Worm (Caenorhabditis elegans) whole organism, L4 larva: ENCODE results near the gene K08D8.11.

Experiments
- D1046.2 ChIP-seq: fragments of 200-800 bp; sonication (Bioruptor generic); IDR thresholded peaks from 2 replicates; pipeline ENCODE4 v1.3.6; 2022; ENCODE audit warnings: missing genetic modification characterization, missing compliant biosample characterization
- F26F4.8 ChIP-seq: fragments of 200-800 bp; sonication (Bioruptor generic); conservative IDR thresholded peaks from 2 replicates; pipeline ENCODE4 v1.3.6; 2022; ENCODE audit warnings: missing genetic modification characterization, missing compliant biosample characterization
- Y105C5A.15 ChIP-seq: fragments of 200-800 bp; sonication (Bioruptor generic); IDR thresholded peaks from 2 replicates; pipeline ENCODE4 v1.3.6; 2022; ENCODE audit warnings: missing genetic modification characterization, missing compliant biosample characterization
- aha-1 ChIP-seq: fragments of 150-350 bp; peaks from one replicate; lab custom pipeline; 2014; ENCODE audit warnings: missing biosample characterization, missing genetic modification characterization
- ama-1 ChIP-seq: fragments of 150-350 bp; optimal IDR thresholded peaks from 2 replicates; lab custom pipeline; 2014; ENCODE audit warnings: inconsistent platforms, mixed read lengths
- arid-1 ChIP-seq: fragments of 200-800 bp; sonication (Bioruptor generic); conservative IDR thresholded peaks from 2 replicates; pipeline ENCODE4 v1.3.6; 2022; ENCODE audit warnings: missing genetic modification reagents, missing genetic modification characterization, missing compliant biosample characterization
- ceh-20 ChIP-seq: fragments of 200-800 bp; sonication (Bioruptor generic); IDR thresholded peaks from 2 replicates; pipeline ENCODE4 v1.3.6; 2022; ENCODE audit warnings: missing genetic modification reagents, missing genetic modification characterization, missing compliant biosample characterization
- ceh-28 ChIP-seq: fragments of 150-350 bp; optimal IDR thresholded peaks from 2 replicates; lab custom pipeline; 2014; ENCODE audit warnings: missing biosample characterization, missing genetic modification reagents, missing genetic modification characterization
- ceh-62 ChIP-seq: sonication (generic microtip); optimal IDR thresholded peaks from 2 replicates; lab custom pipeline; 2017; ENCODE audit warnings: missing biosample characterization, missing genetic modification characterization
- daf-16 ChIP-seq, 3 experiments: sonication (generic microtip); optimal IDR thresholded peaks; 2 replicates each; lab custom pipeline; 2016 to 2017; ENCODE audit warnings: missing genetic modification characterization in 3 of 3, missing genetic modification reagents in 3 of 3, mild to moderate bottlenecking in 2 of 3, missing compliant biosample characterization in 2 of 3, missing biosample characterization in 1 of 3, moderate library complexity in 1 of 3
- daf-19 ChIP-seq: fragments of 200-800 bp; sonication (Bioruptor generic); conservative IDR thresholded peaks from 2 replicates; pipeline ENCODE4 v1.3.6; 2022; ENCODE audit warnings: missing genetic modification characterization, missing compliant biosample characterization
- dmd-8 ChIP-seq: fragments of 200-800 bp; sonication (Bioruptor generic); IDR thresholded peaks from 2 replicates; pipeline ENCODE4 v1.3.6; 2022; ENCODE audit warnings: missing genetic modification characterization, missing compliant biosample characterization
- dpl-1 ChIP-seq: fragments of 150-350 bp; optimal IDR thresholded peaks from 2 replicates; lab custom pipeline; 2014; ENCODE audit warnings: missing biosample characterization, missing genetic modification reagents, missing genetic modification characterization
- duxl-1 ChIP-seq: sonication (generic microtip); optimal IDR thresholded peaks from 2 replicates; lab custom pipeline; 2016; ENCODE audit warnings: mild to moderate bottlenecking, missing genetic modification characterization, moderate library complexity, missing compliant biosample characterization; ENCODE audit not compliant: poor library complexity
- fkh-10 ChIP-seq: fragments of 150-350 bp; optimal IDR thresholded peaks from 2 replicates; lab custom pipeline; 2014; ENCODE audit warnings: missing biosample characterization, missing genetic modification reagents, missing genetic modification characterization
- fos-1 ChIP-seq: fragments of 150-350 bp; optimal IDR thresholded peaks from 2 replicates; lab custom pipeline; 2014; ENCODE audit warnings: missing biosample characterization, missing genetic modification characterization
- hif-1 ChIP-seq, 2 experiments: sonication (generic microtip); optimal IDR thresholded peaks; 2 replicates each; lab custom pipeline; 2016 to 2017; ENCODE audit warnings: missing compliant biosample characterization in 2 of 2, missing genetic modification characterization in 2 of 2, missing genetic modification reagents in 2 of 2, missing genotype in 2 of 2, mild to moderate bottlenecking in 1 of 2
- hlh-11 ChIP-seq: fragments of 200-800 bp; sonication (Bioruptor generic); optimal IDR thresholded peaks from 2 replicates; lab custom pipeline; 2018; ENCODE audit warnings: mild to moderate bottlenecking, missing genetic modification characterization, missing compliant biosample characterization
- hmg-1.1 ChIP-seq: fragments of 200-800 bp; sonication (Bioruptor generic); IDR thresholded peaks from 2 replicates; pipeline ENCODE4 v1.3.6; 2022; ENCODE audit warnings: missing genetic modification reagents, missing genetic modification characterization, missing compliant biosample characterization
- lin-13 ChIP-seq: fragments of 150-350 bp; optimal IDR thresholded peaks from 2 replicates; lab custom pipeline; 2014; ENCODE audit warnings: missing biosample characterization, missing genetic modification reagents, missing genetic modification characterization
- lsy-2 ChIP-seq, 2 experiments: fragments of 150-350 bp in 1 of 2; sonication (generic microtip) in 1 of 2; optimal IDR thresholded peaks; 2 replicates each; lab custom pipeline; 2014 to 2017; ENCODE audit warnings: missing biosample characterization in 2 of 2, missing genetic modification characterization in 2 of 2
- mdl-1 ChIP-seq, 2 experiments: fragments of 150-350 bp in 1 of 2; sonication (generic microtip) in 1 of 2; optimal IDR thresholded peaks; 2 replicates each; lab custom pipeline; 2014 to 2017; ENCODE audit warnings: missing biosample characterization in 2 of 2, missing genetic modification characterization in 2 of 2
- mes-2 ChIP-seq: sonication (generic microtip); optimal IDR thresholded peaks from 2 replicates; lab custom pipeline; 2016; ENCODE audit warnings: missing genotype, mild to moderate bottlenecking, missing genetic modification characterization, missing compliant biosample characterization; ENCODE audit not compliant: poor library complexity, severe bottlenecking
- nhr-111 ChIP-seq: fragments of 200-800 bp; sonication (Bioruptor generic); optimal IDR thresholded peaks from 2 replicates; lab custom pipeline; 2018; ENCODE audit warnings: mild to moderate bottlenecking, missing genetic modification characterization, missing compliant biosample characterization
- nhr-28 ChIP-seq: fragments of 150-350 bp; optimal IDR thresholded peaks from 2 replicates; lab custom pipeline; 2014; ENCODE audit warnings: missing biosample characterization, missing genetic modification characterization
- nhr-41 ChIP-seq: fragments of 200-800 bp; sonication (Bioruptor generic); IDR thresholded peaks from 2 replicates; pipeline ENCODE4 v1.3.6; 2022; ENCODE audit warnings: missing genetic modification reagents, missing genetic modification characterization, missing compliant biosample characterization
- pha-4 ChIP-seq, 2 experiments: fragments of 150-350 bp in 1 of 2; fragments of 200-800 bp in 1 of 2; sonication (Bioruptor generic) in 1 of 2; IDR thresholded peaks in 1 of 2; optimal IDR thresholded peaks in 1 of 2; 2 replicates each; pipeline versions ENCODE4 v1.3.6 to Lab custom; 2014 to 2022; ENCODE audit warnings: missing genetic modification characterization in 2 of 2, missing genetic modification reagents in 2 of 2, missing biosample characterization in 1 of 2, missing compliant biosample characterization in 1 of 2
- saeg-2 ChIP-seq: fragments of 200-800 bp; sonication (Bioruptor generic); IDR thresholded peaks from 2 replicates; pipeline ENCODE4 v1.3.6; 2022; ENCODE audit warnings: missing genetic modification reagents, missing genetic modification characterization, missing compliant biosample characterization
- skn-1 ChIP-seq: fragments of 150-350 bp; optimal IDR thresholded peaks from 2 replicates; lab custom pipeline; 2014; ENCODE audit warnings: missing biosample characterization, missing genetic modification characterization
- snpc-4 ChIP-seq: fragments of 150-350 bp; optimal IDR thresholded peaks from 2 replicates; lab custom pipeline; 2014; ENCODE audit warnings: missing biosample characterization, missing genetic modification characterization
- spr-1 ChIP-seq: sonication (generic microtip); optimal IDR thresholded peaks from 2 replicates; lab custom pipeline; 2016; ENCODE audit warnings: mild to moderate bottlenecking, missing genetic modification characterization, missing compliant biosample characterization
- tag-97 ChIP-seq: fragments of 200-800 bp; sonication (Bioruptor generic); IDR thresholded peaks from 2 replicates; pipeline ENCODE4 v1.3.6; 2022; ENCODE audit warnings: missing genetic modification characterization, missing compliant biosample characterization
- tra-1 ChIP-seq: fragments of 200-800 bp; sonication (Bioruptor generic); IDR thresholded peaks from 2 replicates; pipeline ENCODE4 v1.3.6; 2022; ENCODE audit warnings: missing genetic modification reagents, missing genetic modification characterization, missing compliant biosample characterization
- zag-1 ChIP-seq: fragments of 150-350 bp; optimal IDR thresholded peaks from 2 replicates; lab custom pipeline; 2014; ENCODE audit warnings: missing biosample characterization, missing genetic modification characterization
- zfp-2 ChIP-seq: sonication (generic microtip); optimal IDR thresholded peaks from 2 replicates; lab custom pipeline; 2016; ENCODE audit warnings: mild to moderate bottlenecking, missing genetic modification characterization, missing compliant biosample characterization

Gene K08D8.11

ce11 chrIV:12921027-12921426, 25.9 kb downstream of the K08D8.11 start, which contains the start of gene C32H11.4 (continued):
- no peak for TF ChIP-seq dmd-8 (GFP tag; lab: Robert Waterston, UW)
- no peak for TF ChIP-seq zag-1 (tag; lab: Kevin White, UChicago)
- no peak for TF ChIP-seq hif-1 (tag; optimal IDR thresholded peaks at IDR 0.05; lab: Kevin White, UChicago)
- TF ChIP-seq skn-1 (tag; lab: Kevin White, UChicago) = no peak
- TF ChIP-seq lin-13 = no peak
- TF ChIP-seq aha-1 (tag; lab: Kevin White, UChicago) = no peak
- TF ChIP-seq hlh-11 (tag; lab: Kevin White, UChicago) = peak; percentile 46
- no peak for TF ChIP-seq saeg-2 (GFP tag; lab: Robert Waterston, UW)
- TF ChIP-seq snpc-4 (tag; lab: Kevin White, UChicago) = no peak
- no peak for TF ChIP-seq daf-16 (GFP tag; optimal IDR thresholded peaks at IDR 0.05; lab: Kevin White, UChicago)
- peak; percentile 64 for TF ChIP-seq daf-16 (tag; optimal IDR thresholded peaks at IDR 0.05; lab: Kevin White, UChicago)
- TF ChIP-seq ama-1 = no peak
- no peak for TF ChIP-seq ceh-62 (tag; lab: Kevin White, UChicago)
- no peak for TF ChIP-seq daf-19 (GFP tag; lab: Robert Waterston, UW)
- no peak for TF ChIP-seq fos-1 (tag; lab: Kevin White, UChicago)
- peak; percentile 8 for TF ChIP-seq nhr-28 (tag; lab: Kevin White, UChicago)
- TF ChIP-seq hmg-1.1 (GFP tag; lab: Robert Waterston, UW) = no peak
- TF ChIP-seq zfp-2 (tag; lab: Kevin White, UChicago) = no peak
- no peak for TF ChIP-seq spr-1
- TF ChIP-seq nhr-111 (GFP tag; lab: Kevin White, UChicago) = no peak

ce11 chrIV:12924332-12924731, 29.2 kb downstream of the K08D8.11 start, which contains the start of gene srlf-4:
TSS of gene srlf-4 (minus strand) at chrIV:12924432.
- TF ChIP-seq arid-1 (GFP tag; lab: Robert Waterston, UW) (no peak), snpc-4 (tag; lab: Kevin White, UChicago) (no peak), D1046.2 (GFP tag; lab: Robert Waterston, UW) (no peak), mdl-1 (tag; optimal IDR thresholded peaks at IDR 0.05; lab: Kevin White, UChicago) (no peak), ceh-28 (no peak)

- TF ChIP-seq mdl-1 (tag; optimal IDR thresholded peaks at IDR 0.05; lab: Kevin White, UChicago) = no peak
- TF ChIP-seq tag-97 (GFP tag; lab: Robert Waterston, UW) = no peak
- no peak for TF ChIP-seq ceh-20 (GFP tag; lab: Robert Waterston, UW)
- no peak for TF ChIP-seq lsy-2 (tag; optimal IDR thresholded peaks at IDR 0.05; lab: Kevin White, UChicago)
- TF ChIP-seq ceh-62 (tag; lab: Kevin White, UChicago) = no peak
- TF ChIP-seq ceh-28 = no peak
- TF ChIP-seq duxl-1 (tag; lab: Kevin White, UChicago) = no peak
- TF ChIP-seq pha-4 (GFP tag; IDR thresholded peaks at IDR 0.05; lab: Robert Waterston, UW) = no peak
- TF ChIP-seq pha-4 (tag; optimal IDR thresholded peaks at IDR 0.05; lab: Kevin White, UChicago) = no peak
- no peak for TF ChIP-seq F26F4.8 (GFP tag; lab: Robert Waterston, UW)
- TF ChIP-seq nhr-41 (GFP tag; lab: Robert Waterston, UW) = no peak
- TF ChIP-seq fkh-10 (GFP tag; lab: Kevin White, UChicago) = no peak
- no peak for TF ChIP-seq mes-2
- no peak for TF ChIP-seq Y105C5A.15
- no peak for TF ChIP-seq tra-1
- TF ChIP-seq dpl-1 (GFP tag; lab: Kevin White, UChicago) = no peak
Measured at ce11 chrIV:12926639-12927038, 31.5 kb downstream of the K08D8.11 start, which contains the start of gene srlf-5. TSS of gene srlf-5 (minus strand) at chrIV:12926739.
